Fruit fly (Drosophila melanogaster) whole organism, embryonic: ENCODE measurements around the gene ATPsynepsilonL.

ENCODE experiments used
- Atf3 ChIP-seq: fragments of 200-800 bp; sonication (Bioruptor generic); optimal IDR thresholded peaks from 3 replicates; lab custom pipeline; 2016; ENCODE audit warnings: missing biosample characterization, missing genetic modification characterization
- B-H1 ChIP-seq: fragments of 200-800 bp; sonication (Bioruptor generic); IDR thresholded peaks from 3 replicates; pipeline ENCODE4 v1.3.6; 2022; ENCODE audit warnings: missing biosample characterization, missing genetic modification characterization
- Blimp-1 ChIP-seq: fragments of 200-800 bp; sonication (Bioruptor generic); optimal IDR thresholded peaks from 3 replicates; lab custom pipeline; 2018; ENCODE audit warnings: missing biosample characterization, missing genetic modification characterization, mild to moderate bottlenecking, moderate library complexity, missing genetic modification reagents
- BtbVII ChIP-seq: fragments of 200-800 bp; sonication (Bioruptor generic); optimal IDR thresholded peaks from 3 replicates; lab custom pipeline; 2017; ENCODE audit warnings: missing biosample characterization, mild to moderate bottlenecking, missing genetic modification characterization
- CG12071 ChIP-seq: fragments of 200-800 bp; sonication (Bioruptor generic); optimal IDR thresholded peaks from 3 replicates; lab custom pipeline; 2018; ENCODE audit warnings: missing biosample characterization, mild to moderate bottlenecking, missing genetic modification characterization
- CG12299 ChIP-seq: fragments of 200-800 bp; sonication (Bioruptor generic); optimal IDR thresholded peaks from 2 replicates; lab custom pipeline; 2018; ENCODE audit warnings: missing biosample characterization, mild to moderate bottlenecking, missing genetic modification characterization
- CG13123 ChIP-seq: fragments of 200-800 bp; sonication (Bioruptor generic); optimal IDR thresholded peaks from 2 replicates; lab custom pipeline; 2016; ENCODE audit warnings: missing biosample characterization, missing genetic modification characterization
- CG14710 ChIP-seq: fragments of 200-800 bp; sonication (Bioruptor generic); optimal IDR thresholded peaks from 3 replicates; lab custom pipeline; 2019; ENCODE audit warnings: missing biosample characterization, mild to moderate bottlenecking, missing genetic modification characterization, moderate library complexity
- CG15073 ChIP-seq: fragments of 200-800 bp; sonication (Bioruptor generic); optimal IDR thresholded peaks from 2 replicates; lab custom pipeline; 2016; ENCODE audit warnings: missing biosample characterization, missing genetic modification characterization
- CG1529 ChIP-seq: fragments of 200-800 bp; sonication (Bioruptor generic); optimal IDR thresholded peaks from 3 replicates; lab custom pipeline; 2018; ENCODE audit warnings: missing biosample characterization, missing genetic modification characterization
- CG17912 ChIP-seq: fragments of 200-800 bp; sonication (Bioruptor generic); optimal IDR thresholded peaks from 2 replicates; lab custom pipeline; 2018; ENCODE audit warnings: missing biosample characterization, mild to moderate bottlenecking, missing genetic modification characterization
- CG2889 ChIP-seq: fragments of 200-800 bp; sonication (Bioruptor generic); IDR thresholded peaks from 3 replicates; pipeline ENCODE4 v1.3.6; 2022; ENCODE audit warnings: missing biosample characterization, missing genetic modification characterization
- CG31388 ChIP-seq: fragments of 200-800 bp; sonication (Bioruptor generic); optimal IDR thresholded peaks from 2 replicates; lab custom pipeline; 2016; ENCODE audit warnings: missing biosample characterization, missing genetic modification characterization
- CG4328 ChIP-seq: fragments of 200-800 bp; sonication (Bioruptor generic); optimal IDR thresholded peaks from 3 replicates; lab custom pipeline; 2017; ENCODE audit warnings: missing biosample characterization, missing genetic modification reagents, missing genetic modification characterization
- CG4360 ChIP-seq: fragments of 200-800 bp; sonication (Bioruptor generic); IDR thresholded peaks from 2 replicates; pipeline ENCODE4 v1.3.6; 2022; ENCODE audit warnings: missing biosample characterization, missing genetic modification characterization
- CG7271 ChIP-seq: fragments of 200-800 bp; sonication (Bioruptor generic); optimal IDR thresholded peaks from 2 replicates; lab custom pipeline; 2018; ENCODE audit warnings: missing biosample characterization, mild to moderate bottlenecking, missing genetic modification characterization, moderate library complexity
- CG7745 ChIP-seq: fragments of 200-800 bp; sonication (Bioruptor generic); optimal IDR thresholded peaks from 2 replicates; lab custom pipeline; 2018; ENCODE audit warnings: missing biosample characterization, mild to moderate bottlenecking, missing genetic modification characterization, moderate library complexity
- CG7839 ChIP-seq: fragments of 200-800 bp; sonication (Bioruptor generic); optimal IDR thresholded peaks from 3 replicates; lab custom pipeline; 2018; ENCODE audit warnings: missing biosample characterization, mild to moderate bottlenecking, missing genetic modification characterization, moderate library complexity
- CG8281 ChIP-seq: fragments of 200-800 bp; sonication (Bioruptor generic); optimal IDR thresholded peaks from 2 replicates; lab custom pipeline; 2018; ENCODE audit warnings: missing biosample characterization, mild to moderate bottlenecking, missing genetic modification characterization, moderate library complexity
- CG8359 ChIP-seq: fragments of 200-800 bp; sonication (Bioruptor generic); optimal IDR thresholded peaks from 2 replicates; lab custom pipeline; 2017; ENCODE audit warnings: missing biosample characterization, mild to moderate bottlenecking, missing genetic modification characterization, borderline replicate concordance
- CG9437 ChIP-seq: fragments of 200-800 bp; sonication (Bioruptor generic); optimal IDR thresholded peaks from 2 replicates; lab custom pipeline; 2018; ENCODE audit warnings: missing biosample characterization, mild to moderate bottlenecking, missing genetic modification characterization
- CG9609 ChIP-seq: fragments of 200-800 bp; sonication (Bioruptor generic); optimal IDR thresholded peaks from 3 replicates; lab custom pipeline; 2016; ENCODE audit warnings: missing biosample characterization, missing genetic modification characterization
- CG9932 ChIP-seq: fragments of 200-800 bp; sonication (Bioruptor generic); IDR thresholded peaks from 2 replicates; pipeline ENCODE4 v1.3.6; 2022; ENCODE audit warnings: missing biosample characterization, missing genetic modification characterization
- Chrac-16 ChIP-seq: fragments of 200-800 bp; sonication (Bioruptor generic); optimal IDR thresholded peaks from 3 replicates; lab custom pipeline; 2016; ENCODE audit warnings: missing biosample characterization, missing genetic modification characterization
- Hmx ChIP-seq: fragments of 200-800 bp; sonication (Bioruptor generic); optimal IDR thresholded peaks from 2 replicates; lab custom pipeline; 2016; ENCODE audit warnings: missing biosample characterization, missing genetic modification characterization
- Meics ChIP-seq: fragments of 200-800 bp; sonication (Bioruptor generic); optimal IDR thresholded peaks from 2 replicates; lab custom pipeline; 2017; ENCODE audit warnings: missing biosample characterization, mild to moderate bottlenecking, missing genetic modification characterization
- Oaz ChIP-seq: fragments of 200-800 bp; sonication (Bioruptor generic); IDR thresholded peaks from 2 replicates; pipeline ENCODE4 v1.3.6; 2022; ENCODE audit warnings: missing biosample characterization, missing genetic modification characterization
- Sry-β ChIP-seq: fragments of 200-800 bp; sonication (Bioruptor generic); optimal IDR thresholded peaks from 2 replicates; lab custom pipeline; 2018; ENCODE audit warnings: missing biosample characterization, mild to moderate bottlenecking, missing genetic modification characterization, moderate library complexity
- Ssrp ChIP-seq: fragments of 200-800 bp; sonication (Bioruptor generic); optimal IDR thresholded peaks from 2 replicates; lab custom pipeline; 2018; ENCODE audit warnings: missing biosample characterization, mild to moderate bottlenecking, missing genetic modification characterization, moderate library complexity
- Usf ChIP-seq: fragments of 200-800 bp; sonication (Bioruptor generic); optimal IDR thresholded peaks from 2 replicates; lab custom pipeline; 2017; ENCODE audit warnings: missing genotype, missing biosample characterization, missing genetic modification characterization
- Vsx1 ChIP-seq: fragments of 200-800 bp; sonication (Bioruptor generic); optimal IDR thresholded peaks from 2 replicates; lab custom pipeline; 2017; ENCODE audit warnings: missing biosample characterization, mild to moderate bottlenecking, missing genetic modification characterization, missing genetic modification reagents
- bbx ChIP-seq: fragments of 200-800 bp; sonication (Bioruptor generic); IDR thresholded peaks from 2 replicates; pipeline ENCODE4 v1.3.6; 2022; ENCODE audit warnings: missing biosample characterization, missing genetic modification characterization; ENCODE audit not compliant: partially characterized antibody
- crol ChIP-seq: fragments of 200-800 bp; sonication (Bioruptor generic); IDR thresholded peaks from 2 replicates; pipeline ENCODE4 v1.3.6; 2022; ENCODE audit warnings: missing biosample characterization, missing genetic modification characterization
- exex ChIP-seq: fragments of 200-800 bp; sonication (Bioruptor generic); optimal IDR thresholded peaks from 4 replicates; lab custom pipeline; 2018; ENCODE audit warnings: missing biosample characterization, mild to moderate bottlenecking, missing genetic modification characterization, moderate library complexity
- fd102C ChIP-seq: fragments of 200-800 bp; sonication (Bioruptor generic); optimal IDR thresholded peaks from 2 replicates; lab custom pipeline; 2018; ENCODE audit warnings: missing biosample characterization, mild to moderate bottlenecking, missing genetic modification characterization, moderate library complexity
- her ChIP-seq: fragments of 200-800 bp; sonication (Bioruptor generic); optimal IDR thresholded peaks from 2 replicates; lab custom pipeline; 2016; ENCODE audit warnings: missing biosample characterization, missing genetic modification characterization
- knrl ChIP-seq: fragments of 200-800 bp; sonication (Bioruptor generic); IDR thresholded peaks from 3 replicates; pipeline ENCODE4 v1.3.6; 2022; ENCODE audit warnings: missing biosample characterization, missing genetic modification characterization; ENCODE audit not compliant: partially characterized antibody
- lmd ChIP-seq: fragments of 200-800 bp; sonication (Bioruptor generic); IDR thresholded peaks from 2 replicates; pipeline ENCODE4 v1.3.6; 2022; ENCODE audit warnings: missing biosample characterization, missing genetic modification characterization
- odd ChIP-seq: fragments of 200-800 bp; sonication (Bioruptor generic); optimal IDR thresholded peaks from 2 replicates; lab custom pipeline; 2017; ENCODE audit warnings: missing biosample characterization, mild to moderate bottlenecking, missing genetic modification characterization
- pum ChIP-seq: fragments of 200-800 bp; sonication (Bioruptor generic); optimal IDR thresholded peaks from 2 replicates; lab custom pipeline; 2016; ENCODE audit warnings: missing biosample characterization, missing genetic modification characterization
- sd ChIP-seq: fragments of 200-800 bp; sonication (Bioruptor generic); optimal IDR thresholded peaks from 3 replicates; lab custom pipeline; 2018; ENCODE audit warnings: missing biosample characterization, mild to moderate bottlenecking, missing genetic modification characterization, moderate library complexity
- seq ChIP-seq: fragments of 200-800 bp; sonication (Bioruptor generic); IDR thresholded peaks from 2 replicates; pipeline ENCODE4 v1.3.6; 2022; ENCODE audit warnings: missing biosample characterization, missing genetic modification characterization
- sima ChIP-seq: fragments of 200-800 bp; sonication (Bioruptor generic); optimal IDR thresholded peaks from 2 replicates; lab custom pipeline; 2016; ENCODE audit warnings: missing biosample characterization, missing genetic modification characterization
- slou ChIP-seq: fragments of 200-800 bp; sonication (Bioruptor generic); optimal IDR thresholded peaks from 3 replicates; lab custom pipeline; 2016; ENCODE audit warnings: missing biosample characterization, missing genetic modification characterization
- sna ChIP-seq: fragments of 200-800 bp; sonication (Bioruptor generic); IDR thresholded peaks from 2 replicates; pipeline ENCODE4 v1.3.6; 2022; ENCODE audit warnings: missing biosample characterization, missing genetic modification characterization; ENCODE audit not compliant: partially characterized antibody
- trh ChIP-seq: fragments of 200-800 bp; sonication (Bioruptor generic); optimal IDR thresholded peaks from 2 replicates; lab custom pipeline; 2016; ENCODE audit warnings: missing biosample characterization, missing genetic modification characterization
- vvl ChIP-seq: fragments of 200-800 bp; sonication (Bioruptor generic); IDR thresholded peaks from 2 replicates; pipeline ENCODE4 v1.3.6; 2022; ENCODE audit warnings: missing biosample characterization, missing genetic modification characterization
- wek ChIP-seq: fragments of 200-800 bp; sonication (Bioruptor generic); optimal IDR thresholded peaks from 3 replicates; lab custom pipeline; 2018; ENCODE audit warnings: missing biosample characterization, mild to moderate bottlenecking, missing genetic modification characterization, moderate library complexity

ATPsynepsilonL gene

dm6 chr3R:10144103-10144998, 22.8 kb downstream of the ATPsynepsilonL start, which contains the start of the genes TAF1B and Invadolysin:
Gene TAF1B, minus strand, starts transcription at chr3R:10144184.
Gene Invadolysin, plus strand, starts transcription at chr3R:10144668.
- TF ChIP-seq CG15073 (GFP tag; lab: Kevin White, UChicago) (no peak), CG14710 (tag; lab: Kevin White, UChicago) (peak; percentile 84), vvl (GFP tag; lab: Robert Waterston, UW) (peak; percentile 62), B-H1 (peak; percentile 26; the same call in 1 of the 3 replicates), Meics (peak; percentile 24), CG7745 (tag; lab: Kevin White, UChicago) (no peak), seq (GFP tag; lab: Robert Waterston, UW) (peak; percentile 22; the same call in 1 of the 2 replicates), CG12299 (tag; lab: Kevin White, UChicago) (no peak), lmd (GFP tag; lab: Robert Waterston, UW) (peak; percentile 11; the same call in 1 of the 2 replicates), CG9932 (GFP tag; lab: Robert Waterston, UW) (peak; percentile 90), Chrac-16 (peak; percentile 30), pum (GFP tag; lab: Kevin White, UChicago) (peak; percentile 42), CG2889 (GFP tag; lab: Robert Waterston, UW) (no peak), CG4360 (GFP tag; lab: Robert Waterston, UW) (no peak), fd102C (no peak), CG8359 (GFP tag; lab: Kevin White, UChicago) (no peak), Atf3 (no peak), sima (GFP tag; lab: Kevin White, UChicago) (no peak), sd (tag; lab: Kevin White, UChicago) (no peak), bbx (GFP tag; lab: Robert Waterston, UW) (peak; percentile 91), BtbVII (GFP tag; lab: Kevin White, UChicago) (peak; percentile 16), CG7271 (tag; lab: Kevin White, UChicago) (peak; percentile 25), exex (peak; percentile 36), Blimp-1 (GFP tag; lab: Kevin White, UChicago) (peak; percentile 36), CG17912 (no peak), CG8281 (tag; lab: Kevin White, UChicago) (no peak), her (GFP tag; lab: Kevin White, UChicago) (peak; percentile 59), CG13123 (GFP tag; lab: Kevin White, UChicago) (no peak), Ssrp (tag; lab: Kevin White, UChicago) (peak; percentile 39), Sry-β (GFP tag; lab: Kevin White, UChicago) (peak; percentile 48), Hmx (GFP tag; lab: Kevin White, UChicago) (peak; percentile 22), Vsx1 (GFP tag; lab: Kevin White, UChicago) (no peak), CG12071 (peak; percentile 51), CG7839 (tag; lab: Kevin White, UChicago) (peak; percentile 31), crol (GFP tag; lab: Robert Waterston, UW) (peak; percentile 94), CG31388 (GFP tag; lab: Kevin White, UChicago) (no peak), odd (no peak), CG9437 (GFP tag; lab: Kevin White, UChicago) (peak; percentile 28), wek (GFP tag; lab: Kevin White, UChicago) (peak; percentile 35), Usf (GFP tag; lab: Kevin White, UChicago) (no peak), trh (GFP tag; lab: Kevin White, UChicago) (peak; percentile 43), sna (GFP tag; lab: Robert Waterston, UW) (peak; percentile 93), slou (GFP tag; lab: Kevin White, UChicago) (no peak), Oaz (GFP tag; lab: Robert Waterston, UW) (no peak), CG4328 (GFP tag; lab: Kevin White, UChicago) (no peak), CG9609 (GFP tag; lab: Kevin White, UChicago) (no peak), knrl (GFP tag; lab: Robert Waterston, UW) (peak; percentile 94), CG1529 (GFP tag; lab: Kevin White, UChicago) (no peak)
